Worm (Caenorhabditis elegans): Measurements from ENCODE around the gene ptd-2.

ptd-2 gene

DNA sequence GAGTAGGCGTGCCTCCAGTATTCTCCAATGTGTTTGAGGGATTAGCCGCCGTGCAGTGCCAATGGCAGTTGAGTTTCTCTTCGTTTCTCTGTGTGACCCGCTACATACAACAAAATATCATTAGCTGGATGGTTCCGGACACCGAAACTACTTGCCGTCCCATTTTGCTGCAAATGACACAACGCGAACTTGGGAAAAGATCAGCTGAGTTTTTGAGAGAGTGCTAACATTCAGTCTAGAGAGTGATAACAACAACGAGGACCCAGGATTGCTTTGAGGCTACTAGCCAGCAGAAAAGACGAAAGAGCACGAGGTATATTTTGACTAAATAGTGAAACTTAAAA is 30.7 kb upstream of the ptd-2 start:
- TF ChIP-seq ceh-79 (tag; optimal IDR thresholded peaks at IDR 0.05) (no peak), madf-6 (GFP tag; IDR thresholded peaks at IDR 0.05) (0 out of 2 replicates have a peak, but pooled peaks have one; percentile 21), madf-3 (GFP tag; IDR thresholded peaks at IDR 0.05) (0 out of 2 replicates have a peak, but pooled peaks have one; percentile 47), ztf-25 (GFP tag; IDR thresholded peaks at IDR 0.05) (no peak), bed-2 (GFP tag; IDR thresholded peaks at IDR 0.05) (no peak)

DNA sequence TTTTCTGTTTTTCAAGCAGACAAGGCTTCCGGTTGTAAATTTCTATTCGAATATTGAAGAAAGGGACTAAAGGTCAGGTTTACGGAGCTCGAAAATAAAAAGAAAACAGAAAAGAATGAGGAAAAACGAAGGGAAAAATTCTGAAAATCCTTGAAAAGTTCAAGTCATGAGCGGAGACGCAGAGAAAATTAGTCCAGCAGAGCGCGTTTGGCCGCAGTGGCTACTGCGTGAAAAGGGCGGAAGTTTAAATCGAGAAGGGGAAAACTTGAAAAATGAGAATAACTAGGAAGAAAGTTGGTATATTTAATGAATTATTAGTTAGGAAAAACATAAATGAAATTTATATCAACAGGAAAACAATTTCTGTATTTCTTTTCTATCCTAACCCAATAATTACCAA is 29.6 kb upstream of the ptd-2 start:
- peak; percentile 25 for TF ChIP-seq lsl-1 (GFP tag; optimal IDR thresholded peaks at IDR 0.05)
- TF ChIP-seq F49E8.2 (tag; optimal IDR thresholded peaks at IDR 0.05; ENCODE audit: insufficient read depth), result peak; percentile 21
- TF ChIP-seq ztf-18 (tag; optimal IDR thresholded peaks at IDR 0.05), result peak; percentile 50
- no peak for TF ChIP-seq F10E7.11 (tag; optimal IDR thresholded peaks at IDR 0.05)
- TF ChIP-seq lin-54 (GFP tag; optimal IDR thresholded peaks at IDR 0.05), result peak; percentile 73
- peak; percentile 88 for TF ChIP-seq mcd-1 (GFP tag; IDR thresholded peaks at IDR 0.05)
- no peak for TF ChIP-seq madf-10 (tag; optimal IDR thresholded peaks at IDR 0.05)
- TF ChIP-seq efl-1 (GFP tag; optimal IDR thresholded peaks at IDR 0.05), result peak; percentile 57
- no peak for TF ChIP-seq B0019.2 (GFP tag; conservative IDR thresholded peaks at IDR 0.05)
- peak; percentile 82 for TF ChIP-seq F23B12.7 (tag; optimal IDR thresholded peaks at IDR 0.05; ENCODE audit: insufficient read depth)
- TF ChIP-seq athp-1 (tag; optimal IDR thresholded peaks at IDR 0.05), result no peak
- TF ChIP-seq lag-1 (GFP tag; IDR thresholded peaks at IDR 0.05), result no peak
- no peak for TF ChIP-seq egrh-3 (GFP tag; IDR thresholded peaks at IDR 0.05)
- TF ChIP-seq dpl-1 (GFP tag; optimal IDR thresholded peaks at IDR 0.05), result peak; percentile 49
- no peak for TF ChIP-seq snpc-4 (GFP tag; optimal IDR thresholded peaks at IDR 0.05)
- TF ChIP-seq snpc-4 (tag; optimal IDR thresholded peaks at IDR 0.05), result peak in 1 of 4 experiments; percentile 7
- peak; percentile 67; the same call in 1 of the 2 replicates for TF ChIP-seq hmg-1.2 (GFP tag; IDR thresholded peaks at IDR 0.05)
- peak; percentile 9 for TF ChIP-seq snpc-1.3 (tag; optimal IDR thresholded peaks at IDR 0.05; ENCODE audit: insufficient read depth)
- TF ChIP-seq tbp1 (GFP tag; optimal IDR thresholded peaks at IDR 0.05), result peak; percentile 4
- TF ChIP-seq him-1 (tag; optimal IDR thresholded peaks at IDR 0.05), result no peak

- TF ChIP-seq nhr-80 (tag; optimal IDR thresholded peaks at IDR 0.05) (no peak), madf-8 (GFP tag; conservative IDR thresholded peaks at IDR 0.05) (no peak), T07F8.4 (tag; optimal IDR thresholded peaks at IDR 0.05) (no peak), F37B4.10 (GFP tag; IDR thresholded peaks at IDR 0.05) (no peak), dpff-1 (tag; optimal IDR thresholded peaks at IDR 0.05) (no peak), hlh-12 (tag; optimal IDR thresholded peaks at IDR 0.05) (no peak), hmg-20 (GFP tag; IDR thresholded peaks at IDR 0.05) (no peak), tlf-1 (GFP tag; optimal IDR thresholded peaks at IDR 0.05) (no peak), ceh-91 (GFP tag; IDR thresholded peaks at IDR 0.05) (no peak), egrh-3 (GFP tag; IDR thresholded peaks at IDR 0.05) (no peak), unc-62 (GFP tag; optimal IDR thresholded peaks at IDR 0.05) (no peak), efl-1 (GFP tag; optimal IDR thresholded peaks at IDR 0.05) (no peak)
Observed at ce11 chrV:9221566-9221965, 28.5 kb upstream of the ptd-2 start, which contains the start of gene grd-6. grd-6 (plus strand) TSS chrV:9221866.

DNA sequence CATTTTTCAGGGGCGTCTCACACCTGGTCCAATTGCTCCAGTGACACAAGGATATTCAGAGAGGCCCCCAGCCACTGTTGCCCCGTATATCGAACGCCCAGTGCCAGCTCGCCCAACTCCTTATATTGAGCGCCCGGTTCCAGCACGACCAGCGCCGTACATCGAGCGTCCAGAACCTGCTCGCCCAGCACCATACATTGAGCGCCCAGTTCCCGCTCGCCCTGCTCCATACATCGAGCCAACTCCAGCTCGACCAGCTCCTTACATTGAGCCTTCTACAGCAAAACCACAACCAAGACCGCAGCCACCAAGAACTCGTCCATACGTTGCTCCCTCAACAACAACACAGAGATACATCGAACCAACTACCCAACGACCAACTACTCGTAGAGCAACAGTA is 27.2 kb upstream of the ptd-2 start:
- peak; percentile 78 for TF ChIP-seq zfh-2 (GFP tag; conservative IDR thresholded peaks at IDR 0.05)
- TF ChIP-seq let-607 (tag; optimal IDR thresholded peaks at IDR 0.05), result no peak

Measured in whole organism, young adult.